Comparison of ENCODE assay signal across 2 worm cellular contexts in genomic region chrII:15237160-15237559, ce11.
A peak's percentile ranks its signal among the peaks of the same experiment; 100 is the strongest.
TF ChIP-seq lines count a peak whose summit lies in the region.

No protein-coding gene starts in this region.

TF ChIP-seq in whole organism, L4 larva, 104 proteins besides CTCF, POLR2A, EP300 and RAD21:
- no peak for TF ChIP-seq lin-39 (tag; optimal IDR thresholded peaks at IDR 0.05; lab: Kevin White, UChicago)
- no peak for TF ChIP-seq fkh-10 (GFP tag; optimal IDR thresholded peaks at IDR 0.05; lab: Kevin White, UChicago)
- 0 out of 2 replicates have a peak, but pooled peaks have one; percentile 52 for TF ChIP-seq nhr-42 (GFP tag; IDR thresholded peaks at IDR 0.05; lab: Robert Waterston, UW)
- TF ChIP-seq set-16 (GFP tag; IDR thresholded peaks at IDR 0.05; lab: Robert Waterston, UW): 0 out of 2 replicates have a peak, but pooled peaks have one; percentile 35
- TF ChIP-seq pqm-1 (tag; optimal IDR thresholded peaks at IDR 0.05; lab: Kevin White, UChicago): no peak

TF ChIP-seq in whole organism, young adult, 124 proteins besides CTCF, POLR2A, EP300 and RAD21:
- TF ChIP-seq zfh-2 (GFP tag; conservative IDR thresholded peaks at IDR 0.05; lab: Robert Waterston, UW) (peak; percentile 65), madf-6 (GFP tag; IDR thresholded peaks at IDR 0.05; lab: Robert Waterston, UW) (no peak), madf-10 (tag; optimal IDR thresholded peaks at IDR 0.05; lab: Kevin White, UChicago) (no peak), somi-1 (GFP tag; optimal IDR thresholded peaks at IDR 0.05; lab: Kevin White, UChicago) (no peak)
